Worm (Caenorhabditis elegans) whole organism, mixed stage, embryonic: ENCODE data around the gene ptr-8.

ENCODE experiments used
- blmp-1 ChIP-seq: fragments of 150-350 bp; optimal IDR thresholded peaks from 2 replicates; lab custom pipeline; 2014; ENCODE audit warnings: missing biosample characterization, missing genetic modification characterization
- mab-5 ChIP-seq: fragments of 150-350 bp; optimal IDR thresholded peaks from 2 replicates; lab custom pipeline; 2014; ENCODE audit warnings: missing biosample characterization, missing genetic modification characterization
- nhr-12 ChIP-seq: fragments of 150-350 bp; optimal IDR thresholded peaks from 2 replicates; lab custom pipeline; 2014; ENCODE audit warnings: missing biosample characterization, missing genetic modification characterization
- nhr-237 ChIP-seq: fragments of 150-350 bp; optimal IDR thresholded peaks from 2 replicates; lab custom pipeline; 2014; ENCODE audit warnings: missing biosample characterization, missing genetic modification characterization
- snpc-4 ChIP-seq: fragments of 150-350 bp; optimal IDR thresholded peaks from 2 replicates; lab custom pipeline; 2014; ENCODE audit warnings: missing biosample characterization, missing genetic modification characterization

DNA sequence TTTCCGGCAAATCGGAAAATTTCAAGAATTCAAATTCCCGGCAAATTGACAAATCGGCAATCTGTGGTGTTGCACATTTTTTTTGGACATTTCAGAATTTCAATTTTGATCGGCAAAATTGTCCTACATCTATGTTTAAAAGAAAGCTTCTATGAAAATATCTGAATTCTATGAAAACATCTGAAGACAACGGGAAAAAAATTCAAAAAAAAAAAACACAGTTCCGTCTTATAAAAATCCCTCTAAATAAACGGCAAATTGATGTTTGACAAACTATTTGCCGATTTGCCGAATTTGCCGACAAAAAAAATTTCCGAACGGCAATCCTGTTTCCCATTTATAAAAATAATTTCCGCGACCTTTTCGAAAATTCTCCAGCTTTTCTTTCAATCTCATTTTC lies 25.3 kb downstream of the ptr-8 start, which contains the start of gene F44F4.15:
- no peak for TF ChIP-seq mab-5 (tag; lab: Kevin White, UChicago)
- no peak for TF ChIP-seq blmp-1 (tag; lab: Kevin White, UChicago)
- no peak for TF ChIP-seq snpc-4 (tag; lab: Kevin White, UChicago)
- TF ChIP-seq nhr-237: no peak
- no peak for TF ChIP-seq nhr-12
